Fruit fly (Drosophila melanogaster) ovary, adult (tissue): ENCODE data around the gene Uba5.

Experiments
- CG17801 ChIP-seq: fragments of 200-800 bp; optimal IDR thresholded peaks from 2 replicates; lab custom pipeline; 2019; ENCODE audit warnings: missing biosample characterization, mild to moderate bottlenecking, missing genetic modification characterization, moderate library complexity; ENCODE audit not compliant: partially characterized antibody

The Uba5 gene

dm6 chrX:11457149-11457548, 26.2 kb upstream of the Uba5 start:
- TF ChIP-seq CG17801 (GFP tag; lab: Kevin White, UChicago) = no peak

- no peak for TF ChIP-seq CG17801 (GFP tag; lab: Kevin White, UChicago)
Measured at dm6 chrX:11458912-11459836, 24.1 kb upstream of the Uba5 start, which contains the start of gene CG43155. Gene CG43155, plus strand, starts transcription at chrX:11459786.

dm6 chrX:11464047-11464446, 19.3 kb upstream of the Uba5 start:
- no peak for TF ChIP-seq CG17801 (GFP tag; lab: Kevin White, UChicago)

dm6 chrX:11466757-11467156, 16.6 kb upstream of the Uba5 start:
- TF ChIP-seq CG17801 (GFP tag; lab: Kevin White, UChicago) = no peak

dm6 chrX:11468304-11468703, 15.0 kb upstream of the Uba5 start:
- TF ChIP-seq CG17801 (GFP tag; lab: Kevin White, UChicago) = no peak

dm6 chrX:11476758-11477157, 6.6 kb upstream of the Uba5 start, which contains the start of gene Cyp4g15:
Gene Cyp4g15, plus strand, starts transcription at chrX:11477058.
- TF ChIP-seq CG17801 (GFP tag; lab: Kevin White, UChicago) = no peak

- peak; percentile 80 for TF ChIP-seq CG17801 (GFP tag; lab: Kevin White, UChicago)
Measured at dm6 chrX:11485075-11485474, 1.8 kb downstream of the Uba5 start, which contains the start of gene Spase25. Gene Spase25, plus strand, starts transcription at chrX:11485250.

- TF ChIP-seq CG17801 (GFP tag; lab: Kevin White, UChicago) = no peak
Measured at dm6 chrX:11491473-11491872, 8.2 kb downstream of the Uba5 start, which contains the start of gene CG33235. Gene CG33235, minus strand, starts transcription at chrX:11491573.

dm6 chrX:11492205-11492604, 8.9 kb downstream of the Uba5 start:
- TF ChIP-seq CG17801 (GFP tag; lab: Kevin White, UChicago) = peak; percentile 40

- peak; percentile 55 for TF ChIP-seq CG17801 (GFP tag; lab: Kevin White, UChicago)
Measured at dm6 chrX:11492916-11493590, 9.7 kb downstream of the Uba5 start, which contains the start of gene Drak. Gene Drak, plus strand, starts transcription at chrX:11493135.

dm6 chrX:11494731-11495277, 11.5 kb downstream of the Uba5 start:
- TF ChIP-seq CG17801 (GFP tag; lab: Kevin White, UChicago) = peak; percentile 40

dm6 chrX:11495474-11495873, 12.2 kb downstream of the Uba5 start:
- TF ChIP-seq CG17801 (GFP tag; lab: Kevin White, UChicago) = no peak

- TF ChIP-seq CG17801 (GFP tag; lab: Kevin White, UChicago) = no peak
Measured at dm6 chrX:11496257-11496656, 12.9 kb downstream of the Uba5 start.

- no peak for TF ChIP-seq CG17801 (GFP tag; lab: Kevin White, UChicago)
Measured at dm6 chrX:11498143-11498542, 14.8 kb downstream of the Uba5 start.

dm6 chrX:11499454-11499853, 16.1 kb downstream of the Uba5 start:
- peak; percentile 71 for TF ChIP-seq CG17801 (GFP tag; lab: Kevin White, UChicago)
